Worm (Caenorhabditis elegans): ENCODE measurements around the gene C07C7.3.

DNA sequence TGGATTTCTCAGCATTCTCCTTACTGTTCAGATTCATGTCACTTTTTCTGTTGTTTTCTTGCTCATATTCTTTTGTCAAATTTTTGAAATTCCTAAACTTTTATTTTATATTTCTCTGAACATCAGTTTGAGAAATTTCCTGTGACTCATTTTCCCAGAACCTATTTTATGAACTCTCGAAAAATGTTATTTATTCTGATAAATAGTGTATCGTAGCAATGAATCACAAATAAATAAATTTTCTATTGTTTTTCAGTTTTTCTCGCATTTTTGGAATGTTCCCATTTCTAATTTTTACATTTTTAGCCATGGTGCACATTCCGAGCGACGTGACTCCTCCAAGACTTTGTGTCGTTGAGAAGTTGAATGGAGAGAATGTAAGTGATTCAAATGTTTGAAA lies 47.1 kb upstream of the C07C7.3 start, which contains the start of gene nrfl-1:
- TF ChIP-seq ceh-31 (tag; optimal IDR thresholded peaks at IDR 0.05) (no peak), fkh-10 (GFP tag; optimal IDR thresholded peaks at IDR 0.05) (no peak), T23F11.4 (GFP tag; optimal IDR thresholded peaks at IDR 0.05) (no peak)
